Worm (Caenorhabditis elegans) whole organism, L1 larva: Measurements from ENCODE around the gene aco-1.

Experiments
- aly-2 ChIP-seq: fragments of 150-350 bp; optimal IDR thresholded peaks from 2 replicates; lab custom pipeline; 2014; ENCODE audit warnings: missing biosample characterization, missing genetic modification characterization
- ama-1 ChIP-seq: fragments of 150-350 bp; optimal IDR thresholded peaks from 2 replicates; lab custom pipeline; 2014
- blmp-1 ChIP-seq: fragments of 150-350 bp; optimal IDR thresholded peaks from 2 replicates; lab custom pipeline; 2014; ENCODE audit warnings: missing biosample characterization, missing genetic modification characterization
- elt-3 ChIP-seq, 6 experiments: fragments of 150-350 bp in 1 of 6; sonication (generic microtip); optimal IDR thresholded peaks; 2 replicates each; lab custom pipeline; 2017 to 2018; ENCODE audit warnings: missing biosample characterization in 6 of 6, missing genetic modification characterization in 6 of 6, inconsistent platforms in 1 of 6
- fkh-10 ChIP-seq: sonication (generic microtip); optimal IDR thresholded peaks from 2 replicates; lab custom pipeline; 2017; ENCODE audit warnings: missing biosample characterization, missing genetic modification reagents, missing genetic modification characterization
- fkh-8 ChIP-seq: sonication (generic microtip); optimal IDR thresholded peaks from 2 replicates; lab custom pipeline; 2016; ENCODE audit warnings: mild to moderate bottlenecking, missing genetic modification characterization, missing compliant biosample characterization
- fos-1 ChIP-seq: fragments of 150-350 bp; optimal IDR thresholded peaks from 2 replicates; lab custom pipeline; 2014; ENCODE audit warnings: missing biosample characterization, missing genetic modification characterization
- lin-39 ChIP-seq: fragments of 150-350 bp; optimal IDR thresholded peaks from 2 replicates; lab custom pipeline; 2014; ENCODE audit warnings: missing biosample characterization, missing genetic modification reagents, missing genetic modification characterization
- lsy-2 ChIP-seq, 2 experiments: fragments of 150-350 bp; optimal IDR thresholded peaks; 2 replicates each; lab custom pipeline; 2014; ENCODE audit warnings: missing biosample characterization in 2 of 2, missing genetic modification characterization in 2 of 2
- swsn-7 ChIP-seq: sonication (generic microtip); optimal IDR thresholded peaks from 2 replicates; lab custom pipeline; 2016; ENCODE audit warnings: missing genetic modification characterization, missing compliant biosample characterization
- unc-62 ChIP-seq: fragments of 150-350 bp; optimal IDR thresholded peaks from 2 replicates; lab custom pipeline; 2014; ENCODE audit warnings: missing biosample characterization, missing genetic modification reagents, missing genetic modification characterization
- ztf-11 ChIP-seq, 2 experiments: sonication (generic microtip); optimal IDR thresholded peaks; 2 replicates each; lab custom pipeline; 2016 to 2017; ENCODE audit warnings: missing genetic modification characterization in 2 of 2, missing biosample characterization in 1 of 2, missing compliant biosample characterization in 1 of 2

DNA sequence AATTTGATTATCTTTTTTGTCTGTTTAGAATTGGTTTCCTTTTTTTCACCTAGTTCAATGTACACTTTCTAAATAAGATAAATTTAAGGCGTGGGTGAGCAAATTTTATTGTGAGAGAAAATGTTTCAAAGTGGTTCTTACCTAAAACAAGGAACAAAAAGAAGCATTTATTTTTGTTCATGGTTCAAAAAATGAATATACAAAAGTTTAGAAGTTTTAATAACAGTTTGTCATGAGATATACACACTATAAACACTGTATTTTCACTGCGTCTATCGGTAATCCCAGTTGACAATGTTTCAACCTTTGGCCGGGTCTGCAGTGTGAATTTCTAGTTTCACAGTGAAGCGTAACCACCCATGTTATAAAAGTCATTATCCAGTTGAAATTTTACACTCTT lies 24.3 kb upstream of the aco-1 start, which contains the start of gene F08G12.11:
- no peak for TF ChIP-seq ztf-11 (tag; optimal IDR thresholded peaks at IDR 0.05; lab: Kevin White, UChicago)
- TF ChIP-seq blmp-1 (tag; lab: Kevin White, UChicago), result no peak
- no peak for TF ChIP-seq lsy-2 (tag; optimal IDR thresholded peaks at IDR 0.05; lab: Kevin White, UChicago)
- no peak for TF ChIP-seq ama-1 (lab: Kevin White, UChicago)
- no peak for TF ChIP-seq fkh-10 (GFP tag; lab: Kevin White, UChicago)
- no peak for TF ChIP-seq unc-62 (GFP tag; lab: Kevin White, UChicago)
- TF ChIP-seq lin-39 (tag; lab: Kevin White, UChicago), result no peak
- no peak for TF ChIP-seq fkh-8 (tag; lab: Kevin White, UChicago)
- TF ChIP-seq aly-2 (tag; lab: Kevin White, UChicago), result no peak
- no peak for TF ChIP-seq elt-3 (tag; optimal IDR thresholded peaks at IDR 0.05; lab: Kevin White, UChicago)
- no peak for TF ChIP-seq fos-1
- no peak for TF ChIP-seq swsn-7
